Worm (Caenorhabditis elegans) whole organism, L4 larva: ENCODE measurements around the gene F41C6.6.
A peak's percentile ranks its signal among the peaks of the same experiment; 100 is the strongest.

Experiments
- F26F4.8 ChIP-seq: fragments of 200-800 bp; sonication (Bioruptor generic); conservative IDR thresholded peaks from 2 replicates; pipeline ENCODE4 v1.3.6; 2022; ENCODE audit warnings: missing genetic modification characterization, missing compliant biosample characterization
- F37D6.2 ChIP-seq: sonication (generic microtip); optimal IDR thresholded peaks from 2 replicates; lab custom pipeline; 2016; ENCODE audit warnings: mild to moderate bottlenecking, missing genetic modification characterization, missing compliant biosample characterization
- R02D3.7 ChIP-seq: fragments of 150-350 bp; sonication (generic microtip); optimal IDR thresholded peaks from 3 replicates; lab custom pipeline; 2014; ENCODE audit warnings: missing biosample characterization, missing genetic modification characterization
- T20F7.1 ChIP-seq: fragments of 200-800 bp; sonication (Bioruptor generic); optimal IDR thresholded peaks from 2 replicates; lab custom pipeline; 2018; ENCODE audit warnings: mild to moderate bottlenecking, missing genetic modification characterization, missing compliant biosample characterization
- aha-1 ChIP-seq: fragments of 150-350 bp; peaks from one replicate; lab custom pipeline; 2014; ENCODE audit warnings: missing biosample characterization, missing genetic modification characterization
- aly-2 ChIP-seq: sonication (generic microtip); optimal IDR thresholded peaks from 2 replicates; lab custom pipeline; 2018; ENCODE audit warnings: missing biosample characterization, missing genetic modification characterization
- attf-4 ChIP-seq: sonication (generic microtip); optimal IDR thresholded peaks from 3 replicates; lab custom pipeline; 2017; ENCODE audit warnings: missing biosample characterization, missing genetic modification characterization
- ceh-20 ChIP-seq: fragments of 200-800 bp; sonication (Bioruptor generic); IDR thresholded peaks from 2 replicates; pipeline ENCODE4 v1.3.6; 2022; ENCODE audit warnings: missing genetic modification reagents, missing genetic modification characterization, missing compliant biosample characterization
- ceh-44 ChIP-seq: fragments of 200-800 bp; sonication (Bioruptor generic); IDR thresholded peaks from 2 replicates; pipeline ENCODE4 v1.3.6; 2022; ENCODE audit warnings: missing genetic modification reagents, missing genetic modification characterization, missing compliant biosample characterization
- ceh-82 ChIP-seq: sonication (generic microtip); optimal IDR thresholded peaks from 2 replicates; lab custom pipeline; 2017; ENCODE audit warnings: missing biosample characterization, missing genetic modification characterization
- cey-2 ChIP-seq: sonication (generic microtip); optimal IDR thresholded peaks from 3 replicates; lab custom pipeline; 2017; ENCODE audit warnings: missing genetic modification characterization, mild to moderate bottlenecking, missing compliant biosample characterization, antibody characterized with exemption, borderline replicate concordance; ENCODE audit not compliant: insufficient read depth
- daf-16 ChIP-seq, 3 experiments: sonication (generic microtip); optimal IDR thresholded peaks; 2 replicates each; lab custom pipeline; 2016 to 2017; ENCODE audit warnings: missing genetic modification characterization in 3 of 3, missing genetic modification reagents in 3 of 3, mild to moderate bottlenecking in 2 of 3, missing compliant biosample characterization in 2 of 3, missing biosample characterization in 1 of 3, moderate library complexity in 1 of 3
- dmd-6 ChIP-seq: fragments of 200-800 bp; sonication (Bioruptor generic); IDR thresholded peaks from 2 replicates; pipeline ENCODE4 v1.3.6; 2022; ENCODE audit warnings: missing genetic modification reagents, missing genetic modification characterization, missing compliant biosample characterization
- dmd-8 ChIP-seq: fragments of 200-800 bp; sonication (Bioruptor generic); IDR thresholded peaks from 2 replicates; pipeline ENCODE4 v1.3.6; 2022; ENCODE audit warnings: missing genetic modification characterization, missing compliant biosample characterization
- dmd-9 ChIP-seq: fragments of 200-800 bp; sonication (Bioruptor generic); IDR thresholded peaks from 2 replicates; pipeline ENCODE4 v1.3.6; 2022; ENCODE audit warnings: missing genetic modification reagents, missing genetic modification characterization, missing compliant biosample characterization
- dve-1 ChIP-seq: sonication (generic microtip); optimal IDR thresholded peaks from 2 replicates; lab custom pipeline; 2017; ENCODE audit warnings: antibody characterized with exemption, mild to moderate bottlenecking, missing genetic modification characterization, missing compliant biosample characterization; ENCODE audit not compliant: insufficient read depth
- egl-43 ChIP-seq: fragments of 200-800 bp; sonication (Bioruptor generic); IDR thresholded peaks from 2 replicates; pipeline ENCODE4 v1.3.6; 2022; ENCODE audit warnings: missing genetic modification reagents, missing genetic modification characterization, missing compliant biosample characterization
- fos-1 ChIP-seq: fragments of 150-350 bp; optimal IDR thresholded peaks from 2 replicates; lab custom pipeline; 2014; ENCODE audit warnings: missing biosample characterization, missing genetic modification characterization
- gei-8 ChIP-seq: fragments of 200-800 bp; sonication (Bioruptor generic); optimal IDR thresholded peaks from 2 replicates; lab custom pipeline; 2018; ENCODE audit warnings: mild to moderate bottlenecking, missing genetic modification characterization, missing compliant biosample characterization
- hlh-11 ChIP-seq: fragments of 200-800 bp; sonication (Bioruptor generic); optimal IDR thresholded peaks from 2 replicates; lab custom pipeline; 2018; ENCODE audit warnings: mild to moderate bottlenecking, missing genetic modification characterization, missing compliant biosample characterization
- lin-38 ChIP-seq: fragments of 200-800 bp; sonication (Bioruptor generic); IDR thresholded peaks from 2 replicates; pipeline ENCODE4 v1.3.6; 2022; ENCODE audit warnings: missing genetic modification reagents, missing genetic modification characterization, missing compliant biosample characterization
- lin-39 ChIP-seq: fragments of 150-350 bp; optimal IDR thresholded peaks from 2 replicates; lab custom pipeline; 2014; ENCODE audit warnings: missing biosample characterization, missing genetic modification reagents, missing genetic modification characterization
- lir-3 ChIP-seq: sonication (generic microtip); optimal IDR thresholded peaks from 2 replicates; lab custom pipeline; 2016; ENCODE audit warnings: mild to moderate bottlenecking, missing genetic modification characterization, missing compliant biosample characterization
- lsy-2 ChIP-seq, 2 experiments: fragments of 150-350 bp in 1 of 2; sonication (generic microtip) in 1 of 2; optimal IDR thresholded peaks; 2 replicates each; lab custom pipeline; 2014 to 2017; ENCODE audit warnings: missing biosample characterization in 2 of 2, missing genetic modification characterization in 2 of 2
- madf-9 ChIP-seq: fragments of 200-800 bp; sonication (Bioruptor generic); conservative IDR thresholded peaks from 2 replicates; pipeline ENCODE4 v1.3.6; 2022; ENCODE audit warnings: missing genetic modification reagents, missing genetic modification characterization, missing compliant biosample characterization
- mep-1 ChIP-seq: fragments of 150-350 bp; sonication (generic microtip); optimal IDR thresholded peaks from 3 replicates; lab custom pipeline; 2014; ENCODE audit warnings: missing biosample characterization, missing genetic modification characterization
- nhr-10 ChIP-seq: fragments of 150-350 bp; optimal IDR thresholded peaks from 2 replicates; lab custom pipeline; 2014; ENCODE audit warnings: missing biosample characterization, missing genetic modification characterization
- nhr-102 ChIP-seq: sonication (generic microtip); optimal IDR thresholded peaks from 2 replicates; lab custom pipeline; 2016; ENCODE audit warnings: mild to moderate bottlenecking, missing genetic modification characterization, moderate library complexity, missing compliant biosample characterization
- nhr-111 ChIP-seq: fragments of 200-800 bp; sonication (Bioruptor generic); optimal IDR thresholded peaks from 2 replicates; lab custom pipeline; 2018; ENCODE audit warnings: mild to moderate bottlenecking, missing genetic modification characterization, missing compliant biosample characterization
- nhr-41 ChIP-seq: fragments of 200-800 bp; sonication (Bioruptor generic); IDR thresholded peaks from 2 replicates; pipeline ENCODE4 v1.3.6; 2022; ENCODE audit warnings: missing genetic modification reagents, missing genetic modification characterization, missing compliant biosample characterization
- nhr-76 ChIP-seq: fragments of 150-350 bp; optimal IDR thresholded peaks from 2 replicates; lab custom pipeline; 2014; ENCODE audit warnings: missing biosample characterization, missing genetic modification characterization
- nhr-77 ChIP-seq: fragments of 150-350 bp; optimal IDR thresholded peaks from 2 replicates; lab custom pipeline; 2014; ENCODE audit warnings: missing biosample characterization, missing genetic modification characterization
- php-3 ChIP-seq: fragments of 200-800 bp; sonication (Bioruptor generic); IDR thresholded peaks from 2 replicates; pipeline ENCODE4 v1.3.6; 2022; ENCODE audit warnings: missing genetic modification reagents, missing genetic modification characterization, missing compliant biosample characterization
- set-16 ChIP-seq: fragments of 200-800 bp; sonication (Bioruptor generic); IDR thresholded peaks from 2 replicates; pipeline ENCODE4 v1.3.6; 2022; ENCODE audit warnings: missing genetic modification reagents, missing genetic modification characterization, missing compliant biosample characterization
- snpc-1.2 ChIP-seq: fragments of 200-800 bp; sonication (Bioruptor generic); IDR thresholded peaks from 2 replicates; pipeline ENCODE4 v1.3.6; 2022; ENCODE audit warnings: missing genetic modification reagents, missing genetic modification characterization, missing compliant biosample characterization
- unc-39 ChIP-seq: sonication (generic microtip); optimal IDR thresholded peaks from 2 replicates; lab custom pipeline; 2017; ENCODE audit warnings: missing biosample characterization, missing genetic modification characterization
- zfp-2 ChIP-seq: sonication (generic microtip); optimal IDR thresholded peaks from 2 replicates; lab custom pipeline; 2016; ENCODE audit warnings: mild to moderate bottlenecking, missing genetic modification characterization, missing compliant biosample characterization
- zfp-3 ChIP-seq: fragments of 200-800 bp; sonication (Bioruptor generic); conservative IDR thresholded peaks from 2 replicates; pipeline ENCODE4 v1.3.6; 2022; ENCODE audit warnings: missing genetic modification reagents, missing genetic modification characterization, missing compliant biosample characterization
- zip-2 ChIP-seq: fragments of 150-350 bp; optimal IDR thresholded peaks from 2 replicates; lab custom pipeline; 2014; ENCODE audit warnings: missing biosample characterization, missing genetic modification characterization
- ztf-7 ChIP-seq: fragments of 150-350 bp; optimal IDR thresholded peaks from 2 replicates; lab custom pipeline; 2014; ENCODE audit warnings: missing biosample characterization, missing genetic modification characterization

F41C6.6 gene

ce11 chrX:6905581-6905980, 23.9 kb upstream of the F41C6.6 start (continued):
- 0 out of 2 replicates have a peak, but pooled peaks have one; percentile 10 for TF ChIP-seq nhr-41 (GFP tag; lab: Robert Waterston, UW)
- TF ChIP-seq nhr-102 (tag; lab: Kevin White, UChicago): peak; percentile 8
- peak; percentile 55 for TF ChIP-seq nhr-77 (tag; lab: Kevin White, UChicago)
- no peak for TF ChIP-seq zfp-3 (GFP tag; lab: Robert Waterston, UW)
- no peak for TF ChIP-seq zip-2
- TF ChIP-seq cey-2: no peak
- TF ChIP-seq fos-1 (tag; lab: Kevin White, UChicago): no peak
- no peak for TF ChIP-seq F26F4.8 (GFP tag; lab: Robert Waterston, UW)
- no peak for TF ChIP-seq dmd-8 (GFP tag; lab: Robert Waterston, UW)
- no peak for TF ChIP-seq lsy-2 (tag; optimal IDR thresholded peaks at IDR 0.05; lab: Kevin White, UChicago)
- no peak for TF ChIP-seq gei-8 (GFP tag; lab: Kevin White, UChicago)
- TF ChIP-seq zfp-2 (tag; lab: Kevin White, UChicago): no peak
- TF ChIP-seq hlh-11 (tag; lab: Kevin White, UChicago): peak; percentile 76
- TF ChIP-seq T20F7.1 (GFP tag; lab: Kevin White, UChicago): no peak
- TF ChIP-seq R02D3.7 (tag; lab: Kevin White, UChicago): no peak
- no peak for TF ChIP-seq nhr-111 (GFP tag; lab: Kevin White, UChicago)
- TF ChIP-seq ceh-20: 0 out of 2 replicates have a peak, but pooled peaks have one; percentile 17
- TF ChIP-seq egl-43 (GFP tag; lab: Robert Waterston, UW): no peak
- TF ChIP-seq lir-3 (tag; lab: Kevin White, UChicago): no peak
- no peak for TF ChIP-seq aly-2 (tag; lab: Kevin White, UChicago)
- TF ChIP-seq nhr-10: no peak
- no peak for TF ChIP-seq F37D6.2
- no peak for TF ChIP-seq unc-39 (tag; lab: Kevin White, UChicago)
- no peak for TF ChIP-seq ceh-44 (GFP tag; lab: Robert Waterston, UW)
- no peak for TF ChIP-seq madf-9
- no peak for TF ChIP-seq attf-4
- no peak for TF ChIP-seq lin-39 (tag; lab: Kevin White, UChicago)
- TF ChIP-seq daf-16 (GFP tag; optimal IDR thresholded peaks at IDR 0.05; lab: Kevin White, UChicago): no peak
- peak; percentile 78 for TF ChIP-seq daf-16 (tag; optimal IDR thresholded peaks at IDR 0.05; lab: Kevin White, UChicago)
- TF ChIP-seq set-16 (GFP tag; lab: Robert Waterston, UW): no peak
- TF ChIP-seq mep-1 (tag; lab: Kevin White, UChicago): peak; percentile 50

- TF ChIP-seq daf-16 (GFP tag; optimal IDR thresholded peaks at IDR 0.05; lab: Kevin White, UChicago) (peak in 1 of 2 experiments; percentile 50), daf-16 (tag; optimal IDR thresholded peaks at IDR 0.05; lab: Kevin White, UChicago) (peak; percentile 47), mep-1 (tag; lab: Kevin White, UChicago) (no peak), dmd-9 (GFP tag; lab: Robert Waterston, UW) (no peak), ceh-82 (tag; lab: Kevin White, UChicago) (no peak), nhr-76 (no peak), ztf-7 (tag; lab: Kevin White, UChicago) (no peak), ceh-20 (no peak), snpc-1.2 (no peak), lir-3 (tag; lab: Kevin White, UChicago) (no peak), dve-1 (tag; lab: Kevin White, UChicago) (peak; percentile 40), lin-39 (tag; lab: Kevin White, UChicago) (no peak), aha-1 (no peak), lin-38 (GFP tag; lab: Robert Waterston, UW) (no peak), dmd-6 (GFP tag; lab: Robert Waterston, UW) (no peak), php-3 (GFP tag; lab: Robert Waterston, UW) (no peak), gei-8 (GFP tag; lab: Kevin White, UChicago) (no peak)
Observed at ce11 chrX:6904064-6904771, 22.5 kb upstream of the F41C6.6 start, which contains the start of gene sid-5. TSS of gene sid-5 (plus strand) at chrX:6904721.
